Worm (Caenorhabditis elegans) whole organism, L2 larva: ENCODE results near the gene K09E2.2.

Source experiments
- aly-2 ChIP-seq: fragments of 150-350 bp; optimal IDR thresholded peaks from 2 replicates; lab custom pipeline; 2014; ENCODE audit warnings: missing biosample characterization, missing genetic modification characterization
- ama-1 ChIP-seq: fragments of 150-350 bp; optimal IDR thresholded peaks from 2 replicates; lab custom pipeline; 2018; ENCODE audit warnings: inconsistent platforms
- ceh-16 ChIP-seq: fragments of 150-350 bp; optimal IDR thresholded peaks from 2 replicates; lab custom pipeline; 2014; ENCODE audit warnings: missing biosample characterization, missing genetic modification characterization
- nhr-11 ChIP-seq: fragments of 150-350 bp; optimal IDR thresholded peaks from 2 replicates; lab custom pipeline; 2014; ENCODE audit warnings: missing biosample characterization, missing genetic modification characterization
- nhr-6 ChIP-seq: fragments of 150-350 bp; optimal IDR thresholded peaks from 2 replicates; lab custom pipeline; 2014; ENCODE audit warnings: missing biosample characterization, missing genetic modification characterization
- unc-39 ChIP-seq: fragments of 150-350 bp; optimal IDR thresholded peaks from 2 replicates; lab custom pipeline; 2014; ENCODE audit warnings: missing biosample characterization, missing genetic modification characterization

DNA sequence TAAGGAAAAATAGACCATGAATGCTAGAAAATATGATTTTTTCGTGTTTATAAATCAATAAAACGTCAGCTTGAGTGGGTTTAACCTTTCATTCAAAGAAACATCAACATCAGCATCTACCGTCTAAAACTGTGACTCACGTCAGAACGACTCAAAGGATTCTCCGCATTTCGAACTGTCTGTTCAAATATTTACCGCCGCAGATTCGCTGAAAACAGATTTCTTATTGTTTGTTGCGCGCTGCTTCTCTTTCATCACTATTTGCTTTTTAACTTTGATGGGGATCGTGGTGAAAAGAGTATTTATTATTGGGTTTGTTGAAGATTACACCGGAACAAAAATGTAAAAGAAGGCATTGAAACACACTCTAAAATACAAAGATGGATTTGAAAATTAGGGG, 48.4 kb downstream of the K09E2.2 start:
- TF ChIP-seq ceh-16 (tag; lab: Kevin White, UChicago) (no peak), nhr-6 (tag; lab: Kevin White, UChicago) (no peak), ama-1 (lab: Kevin White, UChicago) (no peak), aly-2 (tag; lab: Kevin White, UChicago) (no peak), unc-39 (tag; lab: Kevin White, UChicago) (no peak), nhr-11 (no peak)
